Worm (Caenorhabditis elegans): Measurements from ENCODE around the gene mup-2.

Gene mup-2

DNA sequence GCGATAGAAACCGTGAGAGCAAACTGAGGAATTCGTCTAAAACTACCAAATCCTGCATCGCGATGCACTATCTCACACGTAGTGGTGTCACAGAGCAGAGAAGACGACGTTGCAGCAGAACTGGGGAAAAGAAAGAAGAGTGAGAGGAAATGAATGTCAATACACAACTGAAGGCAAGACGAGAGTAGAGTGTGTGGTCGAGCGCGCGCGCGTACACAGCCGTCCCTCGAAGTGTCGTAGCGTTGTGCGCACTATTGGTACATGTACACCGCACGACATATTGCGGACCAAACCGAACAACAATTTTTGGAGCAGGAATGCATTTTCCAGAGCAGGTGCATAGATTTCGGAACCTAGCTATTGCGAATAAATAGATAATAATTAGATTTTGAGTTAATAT, 31.7 kb downstream of the mup-2 start (continued):
- TF ChIP-seq nhr-12 (tag; optimal IDR thresholded peaks at IDR 0.05) (no peak), unc-39 (tag; optimal IDR thresholded peaks at IDR 0.05) (no peak), F13H6.1 (tag; optimal IDR thresholded peaks at IDR 0.05) (peak; percentile 67), ceh-82 (tag; optimal IDR thresholded peaks at IDR 0.05) (no peak)

- TF ChIP-seq elt-3 (tag; optimal IDR thresholded peaks at IDR 0.05), result no peak
- no peak for TF ChIP-seq dmd-4 (tag; optimal IDR thresholded peaks at IDR 0.05)
- TF ChIP-seq fos-1 (tag; optimal IDR thresholded peaks at IDR 0.05), result peak; percentile 37
- TF ChIP-seq nhr-12 (tag; optimal IDR thresholded peaks at IDR 0.05), result no peak
These were observed 32.3 kb downstream of the mup-2 start, which contains the start of gene lmp-1 for ce11 chrX:6377634-6378288. TSS of gene lmp-1 (minus strand) at chrX:6377684.

DNA sequence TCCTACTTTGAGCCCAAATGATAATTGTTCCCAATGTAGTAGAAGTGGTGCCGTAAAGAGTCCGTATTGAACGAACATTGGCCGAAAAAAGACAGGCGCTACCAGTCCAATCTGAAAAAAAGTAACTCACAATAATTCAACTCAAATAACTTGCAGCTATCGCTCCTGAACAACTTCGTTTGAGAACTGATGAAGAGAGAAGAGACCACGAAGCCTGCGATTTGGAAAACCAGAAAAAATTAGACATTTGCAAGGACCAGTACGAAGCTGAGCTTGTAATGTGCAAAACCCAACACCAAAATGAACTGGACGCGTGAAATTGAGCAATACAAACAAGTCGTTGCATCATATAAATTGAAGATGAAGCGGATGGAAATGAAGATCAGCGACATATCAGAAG, 35.6 kb downstream of the mup-2 start, which contains the start of gene C03B1.1:
Gene C03B1.1, plus strand, starts transcription at position 301 of the 400 bp plus-strand sequence.
- TF ChIP-seq nhr-10 (tag; optimal IDR thresholded peaks at IDR 0.05), result no peak
- no peak for TF ChIP-seq gmeb-1 (tag; optimal IDR thresholded peaks at IDR 0.05)
- no peak for TF ChIP-seq nhr-77 (tag; optimal IDR thresholded peaks at IDR 0.05)
- no peak for TF ChIP-seq snpc-4 (tag; optimal IDR thresholded peaks at IDR 0.05)
- TF ChIP-seq nhr-23 (tag; optimal IDR thresholded peaks at IDR 0.05), result no peak
- no peak for TF ChIP-seq lsy-2 (tag; optimal IDR thresholded peaks at IDR 0.05)
- no peak for TF ChIP-seq aly-2 (tag; optimal IDR thresholded peaks at IDR 0.05)
- no peak for TF ChIP-seq ceh-82 (tag; optimal IDR thresholded peaks at IDR 0.05)
- no peak for TF ChIP-seq skn-1 (tag; optimal IDR thresholded peaks at IDR 0.05)
- TF ChIP-seq ztf-4 (tag; optimal IDR thresholded peaks at IDR 0.05), result no peak
- TF ChIP-seq egl-27 (tag; optimal IDR thresholded peaks at IDR 0.05), result no peak

- TF ChIP-seq crh-2 (tag; optimal IDR thresholded peaks at IDR 0.05) (no peak), ceh-82 (tag; optimal IDR thresholded peaks at IDR 0.05) (no peak)
These were observed 36.7 kb downstream of the mup-2 start, which contains the start of gene C03B1.17 for ce11 chrX:6373348-6373747. TSS of gene C03B1.17 (plus strand) at chrX:6373648.

- TF ChIP-seq C34F6.9 (tag; optimal IDR thresholded peaks at IDR 0.05) (peak; percentile 34), nhr-11 (tag; optimal IDR thresholded peaks at IDR 0.05) (no peak), sem-4 (tag; optimal IDR thresholded peaks at IDR 0.05) (no peak), gmeb-1 (tag; optimal IDR thresholded peaks at IDR 0.05) (peak; percentile 33), lin-11 (tag; optimal IDR thresholded peaks at IDR 0.05) (peak; percentile 12), nhr-21 (tag; optimal IDR thresholded peaks at IDR 0.05) (peak; percentile 55), sma-9 (GFP tag; optimal IDR thresholded peaks at IDR 0.05) (peak; percentile 67), sma-9 (tag; optimal IDR thresholded peaks at IDR 0.05) (no peak), ceh-82 (tag; optimal IDR thresholded peaks at IDR 0.05) (no peak), lin-39 (tag; optimal IDR thresholded peaks at IDR 0.05) (no peak), fos-1 (tag; optimal IDR thresholded peaks at IDR 0.05) (peak; percentile 25), sma-3 (GFP tag; optimal IDR thresholded peaks at IDR 0.05) (peak; percentile 51), nhr-129 (tag; optimal IDR thresholded peaks at IDR 0.05) (peak; percentile 67), egl-27 (tag; optimal IDR thresholded peaks at IDR 0.05) (peak; percentile 18), ztf-4 (tag; optimal IDR thresholded peaks at IDR 0.05) (peak; percentile 12), F13H6.1 (tag; optimal IDR thresholded peaks at IDR 0.05) (peak; percentile 45), lin-13 (GFP tag; optimal IDR thresholded peaks at IDR 0.05) (peak; percentile 72), lsy-2 (tag; optimal IDR thresholded peaks at IDR 0.05) (peak in 1 of 2 experiments; percentile 6), crh-2 (tag; optimal IDR thresholded peaks at IDR 0.05) (peak; percentile 49), unc-55 (GFP tag; optimal IDR thresholded peaks at IDR 0.05) (peak; percentile 33), Y55F3AM.14 (GFP tag; optimal IDR thresholded peaks at IDR 0.05) (no peak)
These were observed 38.6 kb downstream of the mup-2 start for ce11 chrX:6371192-6372116.
